Fruit fly (Drosophila melanogaster) whole organism, embryonic: Measurements from ENCODE around the gene CG17121.
A peak's percentile ranks its signal among the peaks of the same experiment; 100 is the strongest.

Experiments used
- CG7839 ChIP-seq: fragments of 200-800 bp; sonication (Bioruptor generic); optimal IDR thresholded peaks from 3 replicates; lab custom pipeline; 2018; ENCODE audit warnings: missing biosample characterization, mild to moderate bottlenecking, missing genetic modification characterization, moderate library complexity
- tup ChIP-seq: fragments of 200-800 bp; sonication (Bioruptor generic); optimal IDR thresholded peaks from 2 replicates; lab custom pipeline; 2016; ENCODE audit warnings: missing biosample characterization, mild to moderate bottlenecking, missing genetic modification characterization, moderate library complexity
- z ChIP-seq: fragments of 200-800 bp; sonication (Bioruptor generic); IDR thresholded peaks from 3 replicates; pipeline ENCODE4 v1.3.6; 2022; ENCODE audit warnings: missing biosample characterization, missing genetic modification characterization

CG17121 gene

dm6 chr3R:22997912-22998622 is 49.9 kb downstream of the CG17121 start, which contains the start of gene Nha2 (continued):
- peak; percentile 87 for TF ChIP-seq z (GFP tag; lab: Robert Waterston, UW)
- no peak for TF ChIP-seq tup
- TF ChIP-seq CG7839 (tag; lab: Kevin White, UChicago): no peak
